Worm (Caenorhabditis elegans) whole organism, L4/young adult: ENCODE results near the gene F21H7.5.

ENCODE experiments used
- dao-5 ChIP-seq: sonication (generic microtip); optimal IDR thresholded peaks from 2 replicates; lab custom pipeline; 2016; ENCODE audit warnings: missing genotype, missing genetic modification characterization, moderate library complexity, missing compliant biosample characterization
- him-1 ChIP-seq: sonication (generic microtip); optimal IDR thresholded peaks from 2 replicates; lab custom pipeline; 2016; ENCODE audit warnings: missing genotype, missing genetic modification reagents, missing genetic modification characterization, missing compliant biosample characterization

DNA sequence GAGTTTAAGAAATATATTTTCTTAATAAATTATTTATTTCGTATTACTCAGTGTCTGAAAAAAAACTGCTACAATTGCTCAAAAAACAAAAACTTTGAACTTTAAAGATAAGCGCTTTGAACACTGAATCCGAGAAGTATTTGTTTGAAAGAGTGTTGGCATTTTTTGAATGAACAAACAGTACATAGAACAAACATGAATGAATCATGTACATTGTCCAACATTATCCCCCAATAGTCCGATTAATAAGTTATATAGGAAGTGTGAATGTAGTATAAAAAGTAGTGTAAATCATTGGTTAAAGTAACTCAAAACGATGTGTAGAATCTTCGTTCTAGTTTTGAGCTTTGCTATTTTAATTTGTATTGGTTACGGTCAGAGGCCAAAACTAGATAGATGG is 35.6 kb upstream of the F21H7.5 start, which contains the start of gene F11A5.17:
- TF ChIP-seq dao-5: no peak
- TF ChIP-seq him-1: no peak
